Worm (Caenorhabditis elegans): ENCODE measurements around the gene grl-27.

DNA sequence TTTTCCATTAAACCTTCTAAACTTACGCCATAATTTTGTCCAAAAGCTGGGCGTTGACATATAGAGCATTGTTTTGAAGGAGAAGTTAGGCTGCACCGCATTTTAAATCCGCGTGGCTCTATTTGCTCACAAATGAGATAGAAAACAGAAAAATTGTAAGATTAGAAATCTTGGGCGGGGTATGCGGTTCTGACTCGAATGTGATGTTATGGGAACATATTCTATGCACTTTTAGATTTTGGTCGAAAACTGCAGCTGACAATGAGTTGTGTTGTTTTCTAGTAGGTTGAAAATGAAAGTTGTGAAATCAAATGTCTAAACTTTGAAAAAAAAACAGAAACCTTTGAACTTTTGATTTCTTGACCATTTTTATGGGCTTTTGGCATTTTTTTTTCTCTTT lies 32.3 kb downstream of the grl-27 start, which contains the start of gene nhr-222:
- TF ChIP-seq ZK546.5 (tag; optimal IDR thresholded peaks at IDR 0.05) (no peak), ceh-82 (tag; optimal IDR thresholded peaks at IDR 0.05) (no peak)
